Fruit fly (Drosophila melanogaster): ENCODE results near the gene CG42751.

The CG42751 gene

DNA sequence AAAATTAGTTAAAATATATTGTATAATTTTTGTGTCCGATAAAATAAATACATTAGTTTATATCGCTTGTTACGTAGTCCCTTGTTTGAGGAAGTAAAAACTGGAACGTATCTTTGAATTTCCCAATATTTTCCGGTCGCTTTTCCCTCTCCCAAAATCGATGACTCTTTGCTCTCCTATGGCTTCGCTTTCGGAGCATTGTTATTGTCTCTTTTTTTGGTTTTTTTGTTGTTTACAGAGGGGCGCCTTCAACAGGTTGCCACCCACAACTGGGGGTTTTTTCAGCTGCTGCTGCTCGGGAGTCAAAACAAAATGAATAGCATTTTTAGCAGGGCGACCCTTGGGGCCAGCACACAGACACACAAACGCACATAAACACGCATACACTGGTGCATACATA is 21.7 kb downstream of the CG42751 start:
- TF ChIP-seq CG17801 (GFP tag; optimal IDR thresholded peaks at IDR 0.05; ENCODE audit: partially characterized antibody), result no peak

dm6 chr2L:11878812-11879328 is 25.6 kb downstream of the CG42751 start:
- TF ChIP-seq CG17801 (GFP tag; optimal IDR thresholded peaks at IDR 0.05; ENCODE audit: partially characterized antibody), result no peak

dm6 chr2L:11893269-11893668 is 40.0 kb downstream of the CG42751 start:
- TF ChIP-seq CG17801 (GFP tag; optimal IDR thresholded peaks at IDR 0.05; ENCODE audit: partially characterized antibody), result no peak

- TF ChIP-seq CG17801 (GFP tag; optimal IDR thresholded peaks at IDR 0.05; ENCODE audit: partially characterized antibody), result no peak
These were observed 49.3 kb downstream of the CG42751 start for dm6 chr2L:11902483-11902882.

DNA sequence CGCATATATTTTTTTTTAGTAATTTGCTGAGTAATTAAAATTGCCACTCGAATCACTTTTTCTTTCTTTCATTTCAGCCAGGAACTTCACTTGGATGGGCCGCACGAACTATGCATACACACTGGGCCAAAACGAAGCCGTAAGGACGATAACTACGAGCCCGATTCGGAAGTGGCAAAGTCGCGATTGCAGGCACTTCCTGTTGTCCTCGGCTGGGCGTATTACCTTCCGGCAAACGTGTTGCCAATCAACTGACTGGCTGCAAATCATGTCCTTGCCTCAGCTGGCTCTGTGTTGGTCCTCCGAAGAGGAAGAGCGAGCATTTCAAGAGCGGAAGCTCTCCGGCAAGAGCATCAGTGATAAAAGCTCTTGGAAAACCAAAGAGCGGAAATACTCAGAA is 50.1 kb downstream of the CG42751 start:
- no peak for TF ChIP-seq CG17801 (GFP tag; optimal IDR thresholded peaks at IDR 0.05; ENCODE audit: partially characterized antibody)

Measured in ovary, adult (tissue).